Worm (Caenorhabditis elegans) whole organism, L3 larva: Measurements from ENCODE around the gene srg-31.

Source experiments
- R02D3.7 ChIP-seq: fragments of 150-350 bp; optimal IDR thresholded peaks from 2 replicates; lab custom pipeline; 2014; ENCODE audit warnings: missing biosample characterization, missing genetic modification characterization
- ZK546.5 ChIP-seq: sonication (generic microtip); optimal IDR thresholded peaks from 2 replicates; lab custom pipeline; 2017; ENCODE audit warnings: missing biosample characterization, missing genetic modification characterization
- aly-2 ChIP-seq: fragments of 150-350 bp; optimal IDR thresholded peaks from 2 replicates; lab custom pipeline; 2014; ENCODE audit warnings: missing biosample characterization, missing genetic modification characterization
- ama-1 ChIP-seq: fragments of 150-350 bp; optimal IDR thresholded peaks from 2 replicates; lab custom pipeline; 2018
- ceh-16 ChIP-seq: sonication (generic microtip); optimal IDR thresholded peaks from 2 replicates; lab custom pipeline; 2017; ENCODE audit warnings: missing biosample characterization, missing genetic modification characterization
- ceh-82 ChIP-seq: fragments of 150-350 bp; optimal IDR thresholded peaks from 2 replicates; lab custom pipeline; 2014; ENCODE audit warnings: missing biosample characterization, missing genetic modification characterization
- ceh-9 ChIP-seq: sonication (generic microtip); optimal IDR thresholded peaks from 2 replicates; lab custom pipeline; 2018; ENCODE audit warnings: missing biosample characterization, missing genetic modification characterization
- daf-12 ChIP-seq: fragments of 150-350 bp; optimal IDR thresholded peaks from 2 replicates; lab custom pipeline; 2014; ENCODE audit warnings: missing biosample characterization, missing genetic modification reagents, missing genetic modification characterization
- egl-5 ChIP-seq: fragments of 150-350 bp; optimal IDR thresholded peaks from 2 replicates; lab custom pipeline; 2017; ENCODE audit warnings: missing biosample characterization, missing genetic modification reagents, missing genetic modification characterization, inconsistent platforms
- elt-1 ChIP-seq: fragments of 150-350 bp; optimal IDR thresholded peaks from 2 replicates; lab custom pipeline; 2014; ENCODE audit warnings: missing biosample characterization, missing genetic modification characterization
- elt-2 ChIP-seq: sonication (generic microtip); optimal IDR thresholded peaks from 2 replicates; lab custom pipeline; 2016; ENCODE audit warnings: missing genetic modification reagents, mild to moderate bottlenecking, missing genetic modification characterization, missing compliant biosample characterization
- elt-3 ChIP-seq, 3 experiments: fragments of 150-350 bp in 1 of 3; sonication (generic microtip) in 2 of 3; optimal IDR thresholded peaks; 2 replicates in 2 of 3; 4 replicates in 1 of 3; lab custom pipeline; 2014 to 2017; ENCODE audit warnings: missing biosample characterization in 3 of 3, missing genetic modification characterization in 3 of 3
- eor-1 ChIP-seq, 2 experiments: fragments of 150-350 bp; optimal IDR thresholded peaks; 2 replicates each; lab custom pipeline; 2014 to 2018; ENCODE audit warnings: missing biosample characterization in 2 of 2, missing genetic modification characterization in 2 of 2
- fkh-10 ChIP-seq: sonication (generic microtip); optimal IDR thresholded peaks from 2 replicates; lab custom pipeline; 2017; ENCODE audit warnings: missing biosample characterization, missing genetic modification reagents, missing genetic modification characterization
- hmg-11 ChIP-seq: sonication (generic microtip); optimal IDR thresholded peaks from 2 replicates; lab custom pipeline; 2016; ENCODE audit warnings: missing genetic modification characterization, missing compliant biosample characterization
- lin-15B ChIP-seq: fragments of 150-350 bp; optimal IDR thresholded peaks from 2 replicates; lab custom pipeline; 2014; ENCODE audit warnings: missing biosample characterization, missing genetic modification characterization
- lsy-12 ChIP-seq: sonication (generic microtip); optimal IDR thresholded peaks from 2 replicates; lab custom pipeline; 2016; ENCODE audit warnings: mild to moderate bottlenecking, missing genetic modification characterization, missing compliant biosample characterization
- nfya-1 ChIP-seq: sonication (generic microtip); optimal IDR thresholded peaks from 2 replicates; lab custom pipeline; 2017; ENCODE audit warnings: missing genetic modification characterization, mild to moderate bottlenecking, missing compliant biosample characterization, antibody characterized with exemption, moderate library complexity; ENCODE audit not compliant: insufficient read depth
- nhr-12 ChIP-seq: fragments of 150-350 bp; optimal IDR thresholded peaks from 2 replicates; lab custom pipeline; 2014; ENCODE audit warnings: missing biosample characterization, missing genetic modification characterization
- nhr-23 ChIP-seq: fragments of 150-350 bp; optimal IDR thresholded peaks from 2 replicates; lab custom pipeline; 2014; ENCODE audit warnings: missing biosample characterization, missing genetic modification reagents, missing genetic modification characterization
- nhr-237 ChIP-seq: fragments of 150-350 bp; optimal IDR thresholded peaks from 2 replicates; lab custom pipeline; 2014; ENCODE audit warnings: missing biosample characterization, missing genetic modification characterization
- nhr-28 ChIP-seq: fragments of 150-350 bp; optimal IDR thresholded peaks from 2 replicates; lab custom pipeline; 2014; ENCODE audit warnings: missing biosample characterization, missing genetic modification characterization
- nhr-43 ChIP-seq: sonication (generic microtip); optimal IDR thresholded peaks from 2 replicates; lab custom pipeline; 2016; ENCODE audit warnings: mild to moderate bottlenecking, missing genetic modification characterization, missing compliant biosample characterization; ENCODE audit not compliant: poor library complexity, severe bottlenecking
- nhr-76 ChIP-seq: fragments of 150-350 bp; sonication (generic microtip); optimal IDR thresholded peaks from 5 replicates; lab custom pipeline; 2014; ENCODE audit warnings: missing biosample characterization, missing genetic modification characterization
- pha-4 ChIP-seq: fragments of 150-350 bp; optimal IDR thresholded peaks from 2 replicates; lab custom pipeline; 2014; ENCODE audit warnings: missing biosample characterization, missing genetic modification reagents, missing genetic modification characterization
- pqm-1 ChIP-seq: fragments of 150-350 bp; optimal IDR thresholded peaks from 2 replicates; lab custom pipeline; 2017; ENCODE audit warnings: missing biosample characterization, missing genetic modification characterization, inconsistent platforms
- sea-2 ChIP-seq: fragments of 150-350 bp; sonication (generic microtip); optimal IDR thresholded peaks from 4 replicates; lab custom pipeline; 2014; ENCODE audit warnings: missing biosample characterization, missing genetic modification reagents, missing genetic modification characterization
- snpc-4 ChIP-seq: fragments of 150-350 bp; optimal IDR thresholded peaks from 2 replicates; lab custom pipeline; 2014; ENCODE audit warnings: missing biosample characterization, missing genetic modification characterization
- tbx-2 ChIP-seq: sonication (generic microtip); optimal IDR thresholded peaks from 2 replicates; lab custom pipeline; 2016; ENCODE audit warnings: mild to moderate bottlenecking, missing genetic modification characterization, missing compliant biosample characterization
- unc-39 ChIP-seq: sonication (generic microtip); optimal IDR thresholded peaks from 4 replicates; lab custom pipeline; 2017; ENCODE audit warnings: missing biosample characterization, missing genetic modification characterization
- zag-1 ChIP-seq: fragments of 150-350 bp; optimal IDR thresholded peaks from 2 replicates; lab custom pipeline; 2014; ENCODE audit warnings: missing biosample characterization, missing genetic modification characterization
- ztf-11 ChIP-seq: fragments of 150-350 bp; optimal IDR thresholded peaks from 2 replicates; lab custom pipeline; 2014; ENCODE audit warnings: missing biosample characterization, missing genetic modification characterization
- ztf-4 ChIP-seq: fragments of 150-350 bp; optimal IDR thresholded peaks from 2 replicates; lab custom pipeline; 2014; ENCODE audit warnings: missing biosample characterization, missing genetic modification characterization

Gene srg-31

DNA sequence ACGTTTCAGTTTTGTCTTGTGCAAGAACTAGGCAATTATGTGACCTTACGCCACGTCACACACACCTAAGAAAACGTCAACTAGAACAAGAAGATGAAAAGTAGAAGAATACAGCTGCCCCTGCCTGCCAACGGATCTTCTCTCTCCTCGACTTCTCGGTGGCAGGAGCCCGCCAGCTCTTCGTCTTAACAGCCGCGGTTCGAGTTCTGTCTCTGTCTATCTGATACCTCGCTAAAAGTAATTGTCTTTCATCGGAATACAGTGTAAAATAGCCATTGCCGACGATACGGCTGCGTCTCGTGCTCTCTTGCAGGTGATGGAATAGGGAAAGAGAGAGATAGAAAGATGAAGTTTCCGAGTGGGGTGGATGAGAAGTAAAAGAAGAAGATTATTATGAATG lies 23.4 kb downstream of the srg-31 start:
- TF ChIP-seq pqm-1 (tag; lab: Kevin White, UChicago) (no peak), nfya-1 (tag; lab: Kevin White, UChicago) (peak; percentile 4), ceh-82 (no peak)

DNA sequence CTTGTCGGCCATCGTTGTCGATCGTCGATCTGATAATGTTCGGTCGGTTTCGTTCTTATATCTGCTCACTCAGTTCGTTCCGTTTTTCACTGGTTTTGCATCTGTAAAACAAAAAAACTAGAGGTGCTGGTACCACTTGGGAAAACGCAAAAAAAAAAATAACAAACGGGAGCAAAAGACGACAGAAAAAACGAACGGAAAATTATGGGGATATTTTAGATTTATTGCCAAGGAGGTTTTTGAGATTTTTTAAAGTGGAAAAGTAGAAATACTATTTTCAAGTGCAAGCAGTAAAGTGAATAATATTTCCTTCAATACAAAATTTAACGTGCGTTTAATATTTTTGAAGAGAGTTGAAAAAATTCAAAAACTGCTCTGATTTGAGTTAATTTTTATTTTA lies 24.8 kb downstream of the srg-31 start, which contains the start of gene unc-68:
unc-68 (minus strand) TSS at position 101 of the 400 bp plus-strand sequence.
- no peak for TF ChIP-seq lsy-12 (tag; lab: Kevin White, UChicago)
- TF ChIP-seq egl-5 (tag; lab: Kevin White, UChicago), result no peak
- TF ChIP-seq ZK546.5 (tag; lab: Kevin White, UChicago), result no peak
- TF ChIP-seq unc-39 (tag; lab: Kevin White, UChicago), result no peak
- TF ChIP-seq nhr-237 (tag; lab: Kevin White, UChicago), result no peak
- TF ChIP-seq elt-2 (tag; lab: Kevin White, UChicago), result no peak
- no peak for TF ChIP-seq ceh-9 (tag; lab: Kevin White, UChicago)
- TF ChIP-seq R02D3.7 (tag; lab: Kevin White, UChicago), result no peak
- TF ChIP-seq nhr-28 (tag; lab: Kevin White, UChicago), result no peak
- no peak for TF ChIP-seq tbx-2 (tag; lab: Kevin White, UChicago)
- TF ChIP-seq eor-1 (tag; optimal IDR thresholded peaks at IDR 0.05; lab: Kevin White, UChicago), result no peak
- no peak for TF ChIP-seq pqm-1 (tag; lab: Kevin White, UChicago)
- TF ChIP-seq, all 47 proteins: peak for 0

ce11 chrV:6926633-6927032 lies 27.1 kb downstream of the srg-31 start:
- no peak for TF ChIP-seq unc-39 (tag; lab: Kevin White, UChicago)
- TF ChIP-seq ztf-11 (tag; lab: Kevin White, UChicago), result no peak
- TF ChIP-seq ztf-4 (tag; lab: Kevin White, UChicago), result no peak
- TF ChIP-seq, all 47 proteins: peak for 0

DNA sequence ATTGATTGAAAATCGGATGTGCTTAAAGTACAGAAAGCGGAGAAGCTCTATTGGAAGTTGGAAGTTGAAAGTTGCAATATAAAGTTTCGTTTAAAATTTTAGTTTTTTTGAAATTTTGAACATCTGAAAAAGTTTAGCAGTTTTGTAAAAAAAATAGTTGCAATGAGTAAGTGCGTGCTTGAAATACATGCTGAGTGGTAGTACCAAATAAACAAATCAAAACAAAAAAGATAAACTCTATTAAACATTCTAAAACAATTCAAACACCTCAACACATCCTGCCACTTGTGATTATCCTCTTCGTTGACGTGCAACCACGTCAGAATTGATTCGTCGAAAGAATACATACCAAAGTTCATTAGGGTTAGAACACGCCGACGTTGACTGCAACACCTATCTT lies 34.4 kb downstream of the srg-31 start:
- TF ChIP-seq fkh-10 (GFP tag; lab: Kevin White, UChicago) (no peak), lin-15B (tag; lab: Kevin White, UChicago) (no peak), hmg-11 (no peak), ceh-82 (no peak), elt-3 (tag; optimal IDR thresholded peaks at IDR 0.05; lab: Kevin White, UChicago) (no peak), ceh-9 (tag; lab: Kevin White, UChicago) (no peak), elt-1 (tag; lab: Kevin White, UChicago) (no peak), sea-2 (GFP tag; lab: Kevin White, UChicago) (no peak), nhr-12 (tag; lab: Kevin White, UChicago) (no peak), aly-2 (tag; lab: Kevin White, UChicago) (no peak), tbx-2 (tag; lab: Kevin White, UChicago) (no peak), daf-12 (tag; lab: Kevin White, UChicago) (no peak), ceh-16 (no peak), zag-1 (tag; lab: Kevin White, UChicago) (no peak)

DNA sequence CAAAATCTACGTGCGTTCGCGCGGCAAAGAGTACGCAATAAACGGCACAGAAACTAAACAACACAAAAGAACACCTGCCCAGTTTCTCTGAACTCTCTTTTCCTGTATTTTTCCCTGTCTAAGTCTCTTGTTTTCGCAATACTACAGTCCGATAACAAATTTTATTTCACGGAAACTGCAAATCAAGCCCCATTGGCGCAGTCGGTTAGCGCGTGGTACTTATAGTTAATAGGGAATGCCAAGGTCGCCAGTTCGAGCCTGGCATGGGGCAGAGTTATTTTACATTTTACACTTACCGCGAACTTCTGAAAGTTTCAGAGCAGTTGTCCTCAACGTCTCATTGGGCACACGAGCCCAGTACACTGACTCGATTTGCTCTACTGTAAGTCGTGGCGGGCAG lies 36.4 kb downstream of the srg-31 start:
- no peak for TF ChIP-seq ama-1 (lab: Kevin White, UChicago)
- TF ChIP-seq ceh-82, result no peak
- no peak for TF ChIP-seq nhr-76 (tag; lab: Kevin White, UChicago)
- TF ChIP-seq hmg-11, result no peak
- TF ChIP-seq snpc-4, result no peak
- no peak for TF ChIP-seq zag-1 (tag; lab: Kevin White, UChicago)
- no peak for TF ChIP-seq nhr-23
- TF ChIP-seq fkh-10 (GFP tag; lab: Kevin White, UChicago), result no peak
- TF ChIP-seq elt-3 (tag; optimal IDR thresholded peaks at IDR 0.05; lab: Kevin White, UChicago), result no peak

- TF ChIP-seq pha-4 (tag; lab: Kevin White, UChicago) (no peak), nhr-43 (tag; lab: Kevin White, UChicago) (no peak)
Observed at ce11 chrV:6906435-6906834, 47.3 kb downstream of the srg-31 start.
